Worm (Caenorhabditis elegans): Measurements from ENCODE around the gene F35F10.14.

DNA sequence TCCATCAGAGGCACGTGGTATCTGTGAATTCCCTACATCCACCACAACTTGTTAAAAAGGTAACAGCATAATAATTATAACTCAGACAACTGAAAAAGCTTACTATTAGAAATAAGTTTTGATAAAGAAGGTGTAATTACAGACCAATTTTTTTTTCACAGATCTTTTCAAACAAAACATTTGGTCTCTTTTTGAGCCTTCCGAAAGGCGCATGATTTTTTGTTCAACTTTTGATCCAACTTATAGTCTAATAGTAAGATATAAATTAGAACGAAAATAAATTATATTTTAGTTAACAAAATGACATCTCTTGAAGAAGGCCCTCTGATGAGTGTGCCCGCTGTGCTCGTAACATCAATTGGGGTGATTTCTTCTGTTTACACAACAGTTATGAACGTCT is 11.7 kb downstream of the F35F10.14 start, which contains the start of gene srbc-3:
- TF ChIP-seq chd-7 (tag; optimal IDR thresholded peaks at IDR 0.05) (no peak), Y67H2A.10 (GFP tag; conservative IDR thresholded peaks at IDR 0.05) (no peak), pha-4 (tag; optimal IDR thresholded peaks at IDR 0.05) (no peak), B0019.2 (GFP tag; conservative IDR thresholded peaks at IDR 0.05) (no peak), cebp-2 (GFP tag; IDR thresholded peaks at IDR 0.05) (no peak), die-1 (tag; optimal IDR thresholded peaks at IDR 0.05) (no peak), snpc-4 (GFP tag; optimal IDR thresholded peaks at IDR 0.05) (no peak), snpc-4 (tag; optimal IDR thresholded peaks at IDR 0.05) (no peak), B0261.1 (tag; optimal IDR thresholded peaks at IDR 0.05) (no peak), nfya-1 (tag; optimal IDR thresholded peaks at IDR 0.05; ENCODE audit: borderline replicate concordance, insufficient read depth) (no peak), hrde-1 (tag; optimal IDR thresholded peaks at IDR 0.05; ENCODE audit: borderline replicate concordance) (no peak), ama-1 (optimal IDR thresholded peaks at IDR 0.05) (no peak), ama-1 (GFP tag; optimal IDR thresholded peaks at IDR 0.05) (no peak), pbrm-1 (GFP tag; IDR thresholded peaks at IDR 0.05) (no peak)

Data from whole organism, young adult.